Worm (Caenorhabditis elegans) whole organism, L4 larva: ENCODE data around the gene nhr-50.

Experiments
- F49E8.2 ChIP-seq: sonication (generic microtip); optimal IDR thresholded peaks from 2 replicates; lab custom pipeline; 2016; ENCODE audit warnings: missing compliant biosample characterization, mild to moderate bottlenecking, missing genetic modification characterization, borderline replicate concordance
- T26A8.4 ChIP-seq: fragments of 200-800 bp; sonication (Bioruptor generic); IDR thresholded peaks from 2 replicates; pipeline ENCODE4 v1.3.6; 2022; ENCODE audit warnings: missing genetic modification characterization, missing compliant biosample characterization
- Y105C5A.15 ChIP-seq: fragments of 200-800 bp; sonication (Bioruptor generic); IDR thresholded peaks from 2 replicates; pipeline ENCODE4 v1.3.6; 2022; ENCODE audit warnings: missing genetic modification characterization, missing compliant biosample characterization
- Y48G9A.11 ChIP-seq: fragments of 200-800 bp; sonication (Bioruptor generic); IDR thresholded peaks from 2 replicates; pipeline ENCODE4 v1.3.6; 2022; ENCODE audit warnings: missing genetic modification reagents, missing genetic modification characterization, missing compliant biosample characterization
- Y75B8A.6 ChIP-seq: fragments of 200-800 bp; sonication (Bioruptor generic); IDR thresholded peaks from 2 replicates; pipeline ENCODE4 v1.3.6; 2022; ENCODE audit warnings: missing genetic modification reagents, missing genetic modification characterization, missing compliant biosample characterization
- ZK546.5 ChIP-seq, 2 experiments: sonication (generic microtip); optimal IDR thresholded peaks; 2 replicates each; lab custom pipeline; 2017; ENCODE audit warnings: missing biosample characterization in 2 of 2, missing genetic modification characterization in 2 of 2
- arid-1 ChIP-seq: fragments of 200-800 bp; sonication (Bioruptor generic); conservative IDR thresholded peaks from 2 replicates; pipeline ENCODE4 v1.3.6; 2022; ENCODE audit warnings: missing genetic modification reagents, missing genetic modification characterization, missing compliant biosample characterization
- attf-4 ChIP-seq: sonication (generic microtip); optimal IDR thresholded peaks from 3 replicates; lab custom pipeline; 2017; ENCODE audit warnings: missing biosample characterization, missing genetic modification characterization
- ceh-20 ChIP-seq: fragments of 200-800 bp; sonication (Bioruptor generic); IDR thresholded peaks from 2 replicates; pipeline ENCODE4 v1.3.6; 2022; ENCODE audit warnings: missing genetic modification reagents, missing genetic modification characterization, missing compliant biosample characterization
- ceh-28 ChIP-seq: fragments of 150-350 bp; optimal IDR thresholded peaks from 2 replicates; lab custom pipeline; 2014; ENCODE audit warnings: missing biosample characterization, missing genetic modification reagents, missing genetic modification characterization
- ceh-32 ChIP-seq: sonication (generic microtip); optimal IDR thresholded peaks from 2 replicates; lab custom pipeline; 2016; ENCODE audit warnings: mild to moderate bottlenecking, missing genetic modification characterization, missing compliant biosample characterization; ENCODE audit not compliant: poor library complexity
- cey-2 ChIP-seq: sonication (generic microtip); optimal IDR thresholded peaks from 3 replicates; lab custom pipeline; 2017; ENCODE audit warnings: missing genetic modification characterization, mild to moderate bottlenecking, missing compliant biosample characterization, antibody characterized with exemption, borderline replicate concordance; ENCODE audit not compliant: insufficient read depth
- ctbp-1 ChIP-seq: fragments of 200-800 bp; sonication (Bioruptor generic); IDR thresholded peaks from 2 replicates; pipeline ENCODE4 v1.3.6; 2022; ENCODE audit warnings: missing genetic modification reagents, missing genetic modification characterization, missing compliant biosample characterization
- daf-19 ChIP-seq: fragments of 200-800 bp; sonication (Bioruptor generic); conservative IDR thresholded peaks from 2 replicates; pipeline ENCODE4 v1.3.6; 2022; ENCODE audit warnings: missing genetic modification characterization, missing compliant biosample characterization
- dmd-6 ChIP-seq: fragments of 200-800 bp; sonication (Bioruptor generic); IDR thresholded peaks from 2 replicates; pipeline ENCODE4 v1.3.6; 2022; ENCODE audit warnings: missing genetic modification reagents, missing genetic modification characterization, missing compliant biosample characterization
- dmd-8 ChIP-seq: fragments of 200-800 bp; sonication (Bioruptor generic); IDR thresholded peaks from 2 replicates; pipeline ENCODE4 v1.3.6; 2022; ENCODE audit warnings: missing genetic modification characterization, missing compliant biosample characterization
- dpl-1 ChIP-seq: fragments of 150-350 bp; optimal IDR thresholded peaks from 2 replicates; lab custom pipeline; 2014; ENCODE audit warnings: missing biosample characterization, missing genetic modification reagents, missing genetic modification characterization
- egl-27 ChIP-seq: sonication (generic microtip); optimal IDR thresholded peaks from 3 replicates; lab custom pipeline; 2017; ENCODE audit warnings: missing biosample characterization, missing genetic modification reagents, missing genetic modification characterization
- hif-1 ChIP-seq, 2 experiments: sonication (generic microtip); optimal IDR thresholded peaks; 2 replicates each; lab custom pipeline; 2016 to 2017; ENCODE audit warnings: missing compliant biosample characterization in 2 of 2, missing genetic modification characterization in 2 of 2, missing genetic modification reagents in 2 of 2, missing genotype in 2 of 2, mild to moderate bottlenecking in 1 of 2
- hlh-30 ChIP-seq: sonication (generic microtip); optimal IDR thresholded peaks from 2 replicates; lab custom pipeline; 2017; ENCODE audit warnings: antibody characterized with exemption, mild to moderate bottlenecking, missing genetic modification characterization, missing compliant biosample characterization; ENCODE audit not compliant: insufficient read depth
- hmg-1.1 ChIP-seq: fragments of 200-800 bp; sonication (Bioruptor generic); IDR thresholded peaks from 2 replicates; pipeline ENCODE4 v1.3.6; 2022; ENCODE audit warnings: missing genetic modification reagents, missing genetic modification characterization, missing compliant biosample characterization
- lin-15B ChIP-seq: fragments of 150-350 bp; sonication (generic microtip); optimal IDR thresholded peaks from 3 replicates; lab custom pipeline; 2014; ENCODE audit warnings: missing biosample characterization, missing genetic modification characterization
- lin-29 ChIP-seq: fragments of 200-800 bp; sonication (Bioruptor generic); IDR thresholded peaks from 2 replicates; pipeline ENCODE4 v1.3.6; 2022; ENCODE audit warnings: missing genetic modification reagents, missing genetic modification characterization, missing compliant biosample characterization
- madf-9 ChIP-seq: fragments of 200-800 bp; sonication (Bioruptor generic); conservative IDR thresholded peaks from 2 replicates; pipeline ENCODE4 v1.3.6; 2022; ENCODE audit warnings: missing genetic modification reagents, missing genetic modification characterization, missing compliant biosample characterization
- mdl-1 ChIP-seq, 2 experiments: fragments of 150-350 bp in 1 of 2; sonication (generic microtip) in 1 of 2; optimal IDR thresholded peaks; 2 replicates each; lab custom pipeline; 2014 to 2017; ENCODE audit warnings: missing biosample characterization in 2 of 2, missing genetic modification characterization in 2 of 2
- mes-2 ChIP-seq: sonication (generic microtip); optimal IDR thresholded peaks from 2 replicates; lab custom pipeline; 2016; ENCODE audit warnings: missing genotype, mild to moderate bottlenecking, missing genetic modification characterization, missing compliant biosample characterization; ENCODE audit not compliant: poor library complexity, severe bottlenecking
- mxl-2 ChIP-seq: fragments of 200-800 bp; sonication (Bioruptor generic); conservative IDR thresholded peaks from 2 replicates; pipeline ENCODE4 v1.3.6; 2022; ENCODE audit warnings: missing genetic modification reagents, missing genetic modification characterization, missing compliant biosample characterization
- nhr-10 ChIP-seq: fragments of 150-350 bp; optimal IDR thresholded peaks from 2 replicates; lab custom pipeline; 2014; ENCODE audit warnings: missing biosample characterization, missing genetic modification characterization
- nhr-11 ChIP-seq: fragments of 150-350 bp; optimal IDR thresholded peaks from 2 replicates; lab custom pipeline; 2014; ENCODE audit warnings: missing biosample characterization, missing genetic modification characterization
- nhr-28 ChIP-seq: fragments of 150-350 bp; optimal IDR thresholded peaks from 2 replicates; lab custom pipeline; 2014; ENCODE audit warnings: missing biosample characterization, missing genetic modification characterization
- nhr-77 ChIP-seq: fragments of 150-350 bp; optimal IDR thresholded peaks from 2 replicates; lab custom pipeline; 2014; ENCODE audit warnings: missing biosample characterization, missing genetic modification characterization
- php-3 ChIP-seq: fragments of 200-800 bp; sonication (Bioruptor generic); IDR thresholded peaks from 2 replicates; pipeline ENCODE4 v1.3.6; 2022; ENCODE audit warnings: missing genetic modification reagents, missing genetic modification characterization, missing compliant biosample characterization
- rbr-2 ChIP-seq: sonication (generic microtip); optimal IDR thresholded peaks from 2 replicates; lab custom pipeline; 2016; ENCODE audit warnings: missing genotype, missing genetic modification characterization, missing compliant biosample characterization
- saeg-2 ChIP-seq: fragments of 200-800 bp; sonication (Bioruptor generic); IDR thresholded peaks from 2 replicates; pipeline ENCODE4 v1.3.6; 2022; ENCODE audit warnings: missing genetic modification reagents, missing genetic modification characterization, missing compliant biosample characterization
- sdz-12 ChIP-seq: fragments of 200-800 bp; sonication (Bioruptor generic); optimal IDR thresholded peaks from 2 replicates; lab custom pipeline; 2018; ENCODE audit warnings: mild to moderate bottlenecking, missing genetic modification characterization, missing compliant biosample characterization
- set-16 ChIP-seq: fragments of 200-800 bp; sonication (Bioruptor generic); IDR thresholded peaks from 2 replicates; pipeline ENCODE4 v1.3.6; 2022; ENCODE audit warnings: missing genetic modification reagents, missing genetic modification characterization, missing compliant biosample characterization
- skn-1 ChIP-seq: fragments of 150-350 bp; optimal IDR thresholded peaks from 2 replicates; lab custom pipeline; 2014; ENCODE audit warnings: missing biosample characterization, missing genetic modification characterization
- snpc-4 ChIP-seq: fragments of 150-350 bp; optimal IDR thresholded peaks from 2 replicates; lab custom pipeline; 2014; ENCODE audit warnings: missing biosample characterization, missing genetic modification characterization
- spr-3 ChIP-seq: fragments of 200-800 bp; sonication (Bioruptor generic); optimal IDR thresholded peaks from 2 replicates; lab custom pipeline; 2018; ENCODE audit warnings: mild to moderate bottlenecking, missing genetic modification characterization, missing compliant biosample characterization
- unc-130 ChIP-seq: sonication (generic microtip); optimal IDR thresholded peaks from 2 replicates; lab custom pipeline; 2016; ENCODE audit warnings: missing genetic modification reagents, missing genetic modification characterization, missing compliant biosample characterization
- unc-39 ChIP-seq: sonication (generic microtip); optimal IDR thresholded peaks from 2 replicates; lab custom pipeline; 2017; ENCODE audit warnings: missing biosample characterization, missing genetic modification characterization
- zag-1 ChIP-seq: fragments of 150-350 bp; optimal IDR thresholded peaks from 2 replicates; lab custom pipeline; 2014; ENCODE audit warnings: missing biosample characterization, missing genetic modification characterization
- ztf-11 ChIP-seq: fragments of 150-350 bp; optimal IDR thresholded peaks from 2 replicates; lab custom pipeline; 2014; ENCODE audit warnings: missing biosample characterization, missing genetic modification characterization

The nhr-50 gene

DNA sequence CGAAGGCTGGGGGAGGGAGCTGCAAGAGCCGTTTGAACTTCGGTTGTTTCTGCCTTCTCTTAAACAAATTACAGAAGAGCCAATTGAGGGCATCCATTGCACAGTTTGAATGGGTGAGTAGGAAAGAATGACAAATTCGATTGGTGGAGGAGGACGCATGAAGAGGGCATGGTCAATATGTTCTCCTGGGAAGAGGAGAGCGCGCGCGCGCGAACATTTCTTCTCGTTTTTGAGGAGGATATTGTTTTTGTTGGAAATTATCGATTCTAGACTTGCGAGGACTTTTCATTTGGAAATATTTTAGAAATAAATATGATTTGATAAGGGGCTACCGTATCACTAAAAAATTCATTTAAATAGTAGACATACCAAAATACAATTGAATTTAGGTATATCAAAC lies 31.1 kb upstream of the nhr-50 start, which contains the start of gene T10C6.7:
Gene T10C6.7, minus strand, starts transcription at position 143 of the 400 bp plus-strand sequence.
- TF ChIP-seq attf-4 (tag; lab: Kevin White, UChicago) (no peak), mdl-1 (tag; optimal IDR thresholded peaks at IDR 0.05; lab: Kevin White, UChicago) (no peak), egl-27 (tag; lab: Kevin White, UChicago) (no peak), T26A8.4 (GFP tag; lab: Robert Waterston, UW) (no peak), ctbp-1 (GFP tag; lab: Robert Waterston, UW) (no peak), madf-9 (GFP tag; lab: Robert Waterston, UW) (no peak), Y75B8A.6 (GFP tag; lab: Robert Waterston, UW) (no peak), hmg-1.1 (GFP tag; lab: Robert Waterston, UW) (no peak), nhr-28 (no peak), dmd-8 (GFP tag; lab: Robert Waterston, UW) (no peak), hlh-30 (no peak), php-3 (no peak)

DNA sequence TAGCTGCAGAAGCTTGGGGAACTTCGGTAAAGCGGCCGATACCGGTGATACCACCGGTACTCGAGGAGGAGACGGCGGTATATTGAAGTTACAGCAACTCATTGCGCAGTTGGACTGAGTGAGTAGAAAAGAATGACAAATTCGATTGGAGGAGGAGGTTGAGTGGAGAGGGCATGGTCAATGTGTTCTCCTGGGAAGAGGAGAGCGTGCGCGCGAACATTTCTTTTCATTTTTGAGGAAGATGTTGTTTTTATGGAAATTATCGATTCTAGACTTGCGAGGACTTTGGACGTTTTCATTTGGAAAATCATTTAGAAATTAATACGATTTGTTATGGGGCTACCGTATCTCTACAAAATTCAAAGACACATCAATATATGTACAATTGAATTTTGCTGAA lies 28.8 kb upstream of the nhr-50 start:
- TF ChIP-seq dpl-1 (GFP tag; lab: Kevin White, UChicago), result no peak
- no peak for TF ChIP-seq mxl-2 (GFP tag; lab: Robert Waterston, UW)
- no peak for TF ChIP-seq ceh-28
- TF ChIP-seq unc-130 (GFP tag; lab: Kevin White, UChicago), result no peak
- no peak for TF ChIP-seq mes-2 (tag; lab: Kevin White, UChicago)
- TF ChIP-seq rbr-2 (tag; lab: Kevin White, UChicago), result no peak
- no peak for TF ChIP-seq nhr-10 (tag; lab: Kevin White, UChicago)
- no peak for TF ChIP-seq lin-15B (tag; lab: Kevin White, UChicago)
- TF ChIP-seq skn-1, result no peak
- no peak for TF ChIP-seq arid-1 (GFP tag; lab: Robert Waterston, UW)
- TF ChIP-seq dmd-8 (GFP tag; lab: Robert Waterston, UW), result no peak
- TF ChIP-seq cey-2 (tag; lab: Kevin White, UChicago), result no peak
- TF ChIP-seq ZK546.5 (tag; optimal IDR thresholded peaks at IDR 0.05; lab: Kevin White, UChicago), result no peak
- no peak for TF ChIP-seq ztf-11 (tag; lab: Kevin White, UChicago)
- no peak for TF ChIP-seq hmg-1.1 (GFP tag; lab: Robert Waterston, UW)
- no peak for TF ChIP-seq zag-1
- TF ChIP-seq hif-1 (tag; optimal IDR thresholded peaks at IDR 0.05; lab: Kevin White, UChicago), result no peak
- TF ChIP-seq nhr-11, result no peak
- no peak for TF ChIP-seq ceh-20 (GFP tag; lab: Robert Waterston, UW)
- TF ChIP-seq snpc-4, result no peak

DNA sequence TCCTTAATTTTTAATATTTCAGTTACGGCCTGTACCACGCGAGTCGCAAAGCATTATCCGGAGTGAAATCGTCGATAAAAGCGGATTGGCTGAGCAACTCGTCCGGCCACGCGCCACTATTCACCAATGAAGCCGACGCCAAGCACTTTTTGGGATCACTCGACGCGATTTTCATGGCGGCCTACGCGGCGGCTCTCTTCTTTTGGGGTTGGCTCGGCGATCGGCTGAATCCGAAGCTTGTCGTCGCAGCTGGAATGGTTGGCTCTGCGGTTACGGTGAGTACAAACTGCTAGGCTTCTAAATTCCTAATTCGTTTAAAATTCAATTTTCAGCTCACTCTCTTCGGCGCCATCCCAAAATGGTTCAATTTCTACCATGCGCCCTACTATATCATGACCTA lies 24.5 kb upstream of the nhr-50 start:
- TF ChIP-seq saeg-2 (GFP tag; lab: Robert Waterston, UW) (no peak), zag-1 (no peak), set-16 (GFP tag; lab: Robert Waterston, UW) (peak; percentile 67)

DNA sequence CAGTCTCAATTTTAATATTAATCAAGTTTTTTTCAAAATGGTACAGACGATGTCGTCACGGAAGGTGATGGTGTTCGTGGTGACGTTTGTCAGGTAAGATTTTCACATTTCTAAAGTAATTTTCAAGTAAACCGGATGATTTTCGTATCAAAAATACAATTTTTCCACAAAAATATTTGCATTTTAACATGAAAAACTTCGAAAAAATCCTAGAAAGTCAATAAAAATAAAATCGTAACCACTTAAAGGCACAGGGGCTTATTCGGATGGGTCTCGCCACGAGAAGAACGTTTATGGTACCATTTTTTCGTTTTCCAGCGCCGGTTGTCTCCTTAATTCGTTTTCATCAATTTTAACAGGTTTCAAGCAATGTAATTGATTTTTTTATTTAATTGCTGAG lies 23.9 kb upstream of the nhr-50 start, which contains the start of gene T10C6.6:
Gene T10C6.6, plus strand, starts transcription at position 27 of the 400 bp plus-strand sequence.
- TF ChIP-seq set-16 (GFP tag; lab: Robert Waterston, UW) (no peak), daf-19 (GFP tag; lab: Robert Waterston, UW) (0 out of 2 replicates have a peak, but pooled peaks have one; percentile 13), dmd-8 (GFP tag; lab: Robert Waterston, UW) (no peak), lin-29 (GFP tag; lab: Robert Waterston, UW) (no peak), spr-3 (no peak), unc-39 (tag; lab: Kevin White, UChicago) (no peak), madf-9 (GFP tag; lab: Robert Waterston, UW) (no peak), ceh-32 (no peak), Y105C5A.15 (no peak), ctbp-1 (GFP tag; lab: Robert Waterston, UW) (no peak), dpl-1 (GFP tag; lab: Kevin White, UChicago) (peak; percentile 8), dmd-6 (GFP tag; lab: Robert Waterston, UW) (no peak), Y48G9A.11 (GFP tag; lab: Robert Waterston, UW) (no peak), T26A8.4 (GFP tag; lab: Robert Waterston, UW) (no peak), skn-1 (no peak), F49E8.2 (tag; lab: Kevin White, UChicago) (peak; percentile 36), arid-1 (GFP tag; lab: Robert Waterston, UW) (0 out of 2 replicates have a peak, but pooled peaks have one; percentile 33), sdz-12 (GFP tag; lab: Kevin White, UChicago) (no peak), nhr-77 (tag; lab: Kevin White, UChicago) (no peak)
